Fruit fly (Drosophila melanogaster): Measurements from ENCODE around the gene Mau2.

dm6 chr3R:15177230-15177629, 31.8 kb upstream of the Mau2 start:
- TF ChIP-seq dati (GFP tag; IDR thresholded peaks at IDR 0.05), result no peak
- no peak for TF ChIP-seq NFAT (GFP tag; IDR thresholded peaks at IDR 0.05)
- no peak for TF ChIP-seq CG18262 (tag; optimal IDR thresholded peaks at IDR 0.05)
- TF ChIP-seq CG12391 (tag; optimal IDR thresholded peaks at IDR 0.05), result no peak
- TF ChIP-seq trem (tag; optimal IDR thresholded peaks at IDR 0.05), result no peak

Data from whole organism, embryonic.